Fruit fly (Drosophila melanogaster) whole organism: ENCODE measurements around the gene CheB98a.

Experiments used
- CG8478 ChIP-seq: fragments of >200 bp; optimal IDR thresholded peaks from 2 replicates; lab custom pipeline; 2018; ENCODE audit warnings: inconsistent platforms
- EcR ChIP-seq, 2 experiments: fragments of >200 bp; optimal IDR thresholded peaks; 2 replicates each; lab custom pipeline; 2017; ENCODE audit warnings: missing biosample characterization in 2 of 2, missing genetic modification characterization in 2 of 2, missing genetic modification reagents in 2 of 2
- pan ChIP-seq: fragments of >200 bp; optimal IDR thresholded peaks from 2 replicates; lab custom pipeline; 2017
- psq ChIP-seq: fragments of >200 bp; optimal IDR thresholded peaks from 2 replicates; lab custom pipeline; 2017
- usp ChIP-seq: fragments of >200 bp; optimal IDR thresholded peaks from 2 replicates; lab custom pipeline; 2017; ENCODE audit warnings: missing biosample characterization, missing genetic modification characterization, mixed read lengths

DNA sequence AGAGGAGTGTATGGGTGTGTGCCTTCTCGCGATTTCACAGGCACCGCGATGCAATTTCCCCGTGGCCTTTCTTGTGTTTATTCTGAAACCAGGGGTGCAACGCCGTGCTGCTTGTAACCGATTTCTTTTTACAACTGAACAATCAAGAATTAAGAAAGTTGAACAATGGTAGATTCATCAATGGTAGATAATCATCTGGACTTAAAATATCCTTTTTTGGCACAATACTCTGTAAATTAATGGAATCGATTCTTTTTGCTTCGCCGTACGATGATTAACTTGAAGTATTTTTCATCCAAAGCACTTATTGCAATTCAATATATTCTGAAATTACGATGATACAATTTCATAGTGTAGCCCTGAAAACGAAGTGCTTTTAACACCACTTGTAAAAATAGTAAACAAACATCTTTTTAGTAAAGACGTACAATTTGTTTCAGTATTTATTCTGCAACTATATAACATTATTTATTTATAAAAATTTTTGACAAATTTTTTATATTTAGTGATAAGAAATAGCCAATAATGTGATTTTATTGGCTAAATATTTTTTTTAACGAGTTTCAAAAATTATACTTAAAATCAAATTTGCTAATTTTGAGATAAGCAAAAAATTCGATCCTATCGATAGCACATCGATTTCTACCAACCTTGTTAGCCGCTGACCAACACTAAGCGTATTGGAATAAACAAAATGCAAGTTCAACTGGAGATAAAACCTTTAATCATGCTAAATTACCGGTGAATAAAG, 13.2 kb downstream of the CheB98a start, which contains the start of the genes CG1523 and CG1647:
- TF ChIP-seq EcR (GFP tag; optimal IDR thresholded peaks at IDR 0.05; lab: Kevin White, UChicago) = no peak
- TF ChIP-seq pan = no peak
- no peak for TF ChIP-seq usp
- TF ChIP-seq psq = no peak
- TF ChIP-seq CG8478 (lab: Kevin White, UChicago) = no peak
